Fruit fly (Drosophila melanogaster): ENCODE results near the gene Sry-delta.

Gene Sry-delta

dm6 chr3R:30052455-30053046 lies 9.4 kb downstream of the Sry-delta start, which contains the start of gene Jasper (continued):
- TF ChIP-seq bigmax (GFP tag; optimal IDR thresholded peaks at IDR 0.05) (no peak), CG10654 (GFP tag; optimal IDR thresholded peaks at IDR 0.05) (peak; percentile 18), stwl (tag; optimal IDR thresholded peaks at IDR 0.05) (peak; percentile 61), Bdp1 (GFP tag; optimal IDR thresholded peaks at IDR 0.05) (peak; percentile 5), CG17385 (GFP tag; optimal IDR thresholded peaks at IDR 0.05) (peak; percentile 52), CG2712 (tag; optimal IDR thresholded peaks at IDR 0.05) (peak; percentile 63), CG17361 (GFP tag; IDR thresholded peaks at IDR 0.05) (0 out of 3 replicates have a peak, but pooled peaks have one; percentile 12), Bgb (GFP tag; IDR thresholded peaks at IDR 0.05; ENCODE audit: partially characterized antibody) (peak; percentile 68), bab2 (GFP tag; optimal IDR thresholded peaks at IDR 0.05) (no peak), Chrac-16 (GFP tag; optimal IDR thresholded peaks at IDR 0.05) (no peak), CG3838 (GFP tag; optimal IDR thresholded peaks at IDR 0.05) (no peak), CG1603 (tag; optimal IDR thresholded peaks at IDR 0.05) (peak; percentile 94), CG6254 (GFP tag; optimal IDR thresholded peaks at IDR 0.05) (peak; percentile 71), CG13287 (GFP tag; IDR thresholded peaks at IDR 0.05; ENCODE audit: partially characterized antibody) (peak; percentile 50; the same call in 1 of the 2 replicates), pzg (GFP tag; optimal IDR thresholded peaks at IDR 0.05) (peak; percentile 99), Atf6 (GFP tag; IDR thresholded peaks at IDR 0.05) (no peak), B-H2 (GFP tag; optimal IDR thresholded peaks at IDR 0.05) (peak; percentile 23), run (tag; optimal IDR thresholded peaks at IDR 0.05) (peak; percentile 54), abd-A (tag; optimal IDR thresholded peaks at IDR 0.05) (peak; percentile 60), dan (GFP tag; IDR thresholded peaks at IDR 0.05) (no peak), CG17186 (GFP tag; optimal IDR thresholded peaks at IDR 0.05) (peak; percentile 94), dmrt11E (tag; optimal IDR thresholded peaks at IDR 0.05) (no peak), nmo (GFP tag; optimal IDR thresholded peaks at IDR 0.05) (peak; percentile 56), CG10209 (GFP tag; optimal IDR thresholded peaks at IDR 0.05) (no peak), Dp (GFP tag; optimal IDR thresholded peaks at IDR 0.05) (peak; percentile 100), CG15601 (tag; optimal IDR thresholded peaks at IDR 0.05) (peak; percentile 18), CG10321 (GFP tag; IDR thresholded peaks at IDR 0.05) (no peak), B-H1 (GFP tag; IDR thresholded peaks at IDR 0.05) (no peak), CG12744 (GFP tag; optimal IDR thresholded peaks at IDR 0.05) (no peak), Hr51 (GFP tag; optimal IDR thresholded peaks at IDR 0.05) (peak in 1 of 2 experiments; percentile 23), CG17912 (GFP tag; optimal IDR thresholded peaks at IDR 0.05) (peak; percentile 60), CG5180 (GFP tag; optimal IDR thresholded peaks at IDR 0.05) (no peak), gem (tag; optimal IDR thresholded peaks at IDR 0.05) (peak; percentile 2), CG3995 (GFP tag; optimal IDR thresholded peaks at IDR 0.05) (peak; percentile 59), Nf-YC (tag; optimal IDR thresholded peaks at IDR 0.05) (peak; percentile 36), CG10267 (tag; optimal IDR thresholded peaks at IDR 0.05) (peak; percentile 60), CG34422 (GFP tag; IDR thresholded peaks at IDR 0.05) (peak; percentile 67; the same call in 1 of the 3 replicates), pum (GFP tag; optimal IDR thresholded peaks at IDR 0.05) (no peak)

- peak; percentile 36 for TF ChIP-seq CG1603 (tag; optimal IDR thresholded peaks at IDR 0.05)
- 0 out of 2 replicates have a peak, but pooled peaks have one; percentile 21 for TF ChIP-seq klu (GFP tag; IDR thresholded peaks at IDR 0.05)
- no peak for TF ChIP-seq CG5180 (GFP tag; optimal IDR thresholded peaks at IDR 0.05)
- TF ChIP-seq CG1602 (GFP tag; optimal IDR thresholded peaks at IDR 0.05) = peak; percentile 19
- no peak for TF ChIP-seq CG13894 (tag; optimal IDR thresholded peaks at IDR 0.05)
- TF ChIP-seq CG11695 (GFP tag; IDR thresholded peaks at IDR 0.05) = no peak
- no peak for TF ChIP-seq CG8290 (GFP tag; optimal IDR thresholded peaks at IDR 0.05)
- peak in 1 of 2 experiments; percentile 61 for TF ChIP-seq CG8290 (tag; optimal IDR thresholded peaks at IDR 0.05)
- TF ChIP-seq CG9797 (GFP tag; optimal IDR thresholded peaks at IDR 0.05) = no peak
- TF ChIP-seq Drgx (GFP tag; IDR thresholded peaks at IDR 0.05) = 0 out of 2 replicates have a peak, but pooled peaks have one; percentile 25
- TF ChIP-seq CG9817 (tag; optimal IDR thresholded peaks at IDR 0.05) = peak; percentile 28
- TF ChIP-seq Atf3 (GFP tag; optimal IDR thresholded peaks at IDR 0.05) = no peak
- no peak for TF ChIP-seq Camta (GFP tag; optimal IDR thresholded peaks at IDR 0.05)
- TF ChIP-seq Chrac-16 (GFP tag; optimal IDR thresholded peaks at IDR 0.05) = peak; percentile 7
- peak; percentile 11 for TF ChIP-seq phol (tag; optimal IDR thresholded peaks at IDR 0.05)
These were observed 12.9 kb downstream of the Sry-delta start, which contains the start of the genes Rpp14b and spn-A for dm6 chr3R:30055915-30056544. Rpp14b (plus strand) TSS chr3R:30055957. spn-A (minus strand) TSS chr3R:30056037.
